Fruit fly (Drosophila melanogaster): ENCODE data around the gene CG1271.
A peak's percentile ranks its signal among the peaks of the same experiment; 100 is the strongest.

CG1271 gene

DNA sequence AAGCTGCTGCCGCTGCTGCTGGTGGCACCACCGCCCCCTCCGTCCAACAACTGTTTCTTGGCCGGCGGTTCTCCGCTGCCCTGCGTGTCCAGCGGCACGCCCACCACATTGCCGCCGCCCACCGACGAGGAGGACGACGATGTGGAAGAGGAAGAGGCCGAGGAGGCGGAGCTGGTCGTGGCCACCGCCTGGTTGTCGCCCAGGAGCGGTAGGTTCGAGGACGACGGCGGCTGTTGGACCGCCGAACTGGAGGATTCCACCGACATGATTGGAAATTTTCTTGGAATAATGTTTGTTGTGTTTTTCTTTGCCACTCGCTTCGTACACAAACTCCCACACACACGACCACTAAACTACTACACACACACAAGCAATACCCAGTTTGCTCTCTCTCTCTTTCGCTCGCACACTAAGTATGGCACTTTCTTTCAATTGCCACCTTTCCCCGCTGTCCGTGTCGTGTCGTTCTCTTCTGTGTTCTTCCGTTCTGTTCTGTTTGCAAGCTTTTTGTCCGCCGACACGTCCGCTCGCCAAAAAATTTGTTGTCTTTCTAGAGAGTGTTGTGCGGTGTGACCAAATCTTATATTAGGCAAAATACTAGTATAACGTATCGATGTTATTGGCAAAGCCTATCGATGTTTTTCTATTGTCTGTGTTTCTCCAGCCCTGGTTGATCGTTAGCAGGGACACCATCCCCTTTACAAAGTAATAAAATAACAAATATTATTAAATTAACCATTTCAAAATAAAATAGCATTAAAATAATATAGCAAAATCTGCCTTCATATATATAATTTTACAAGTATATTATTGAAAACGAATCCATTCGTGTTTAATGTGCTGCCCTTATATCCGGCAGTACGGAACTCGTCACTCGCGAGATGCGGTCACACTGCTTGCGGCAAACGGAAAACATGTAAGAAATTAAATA, 18.2 kb downstream of the CG1271 start, which contains the start of the genes CG32486 and PAN3 (continued):
- TF ChIP-seq al (GFP tag; IDR thresholded peaks at IDR 0.05) (no peak), fd3F (GFP tag; optimal IDR thresholded peaks at IDR 0.05) (peak; percentile 9), CG34224 (GFP tag; IDR thresholded peaks at IDR 0.05; ENCODE audit: partially characterized antibody) (peak; percentile 59), CG9437 (GFP tag; optimal IDR thresholded peaks at IDR 0.05) (no peak), CG17186 (GFP tag; optimal IDR thresholded peaks at IDR 0.05) (peak; percentile 51), maf-S (GFP tag; optimal IDR thresholded peaks at IDR 0.05) (no peak), CG10274 (GFP tag; optimal IDR thresholded peaks at IDR 0.05) (no peak), CG1647 (GFP tag; optimal IDR thresholded peaks at IDR 0.05) (peak; percentile 38), run (tag; optimal IDR thresholded peaks at IDR 0.05) (peak; percentile 46), slbo (GFP tag; IDR thresholded peaks at IDR 0.05) (no peak; the same call in 1 of the 2 replicates), croc (GFP tag; conservative IDR thresholded peaks at IDR 0.05) (no peak), ftz-f1 (GFP tag; optimal IDR thresholded peaks at IDR 0.05) (peak; percentile 77), C15 (GFP tag; IDR thresholded peaks at IDR 0.05) (no peak), ems (GFP tag; optimal IDR thresholded peaks at IDR 0.05) (peak; percentile 26), CG4617 (GFP tag; optimal IDR thresholded peaks at IDR 0.05; ENCODE audit: borderline replicate concordance) (peak; percentile 76), Sox102F (GFP tag; optimal IDR thresholded peaks at IDR 0.05) (peak; percentile 11), sug (tag; optimal IDR thresholded peaks at IDR 0.05) (peak; percentile 74), jing (GFP tag; optimal IDR thresholded peaks at IDR 0.05) (no peak), CG11398 (GFP tag; optimal IDR thresholded peaks at IDR 0.05) (no peak), mirr (GFP tag; optimal IDR thresholded peaks at IDR 0.05) (peak; percentile 82), slp2 (GFP tag; optimal IDR thresholded peaks at IDR 0.05) (no peak), BtbVII (GFP tag; optimal IDR thresholded peaks at IDR 0.05) (no peak), seq (GFP tag; IDR thresholded peaks at IDR 0.05) (peak; percentile 57; the same call in 1 of the 2 replicates), CG6854 (GFP tag; optimal IDR thresholded peaks at IDR 0.05) (peak; percentile 70), aop (GFP tag; IDR thresholded peaks at IDR 0.05) (peak; percentile 96), pzg (GFP tag; optimal IDR thresholded peaks at IDR 0.05) (peak; percentile 97), dan (GFP tag; IDR thresholded peaks at IDR 0.05) (no peak), eve (GFP tag; optimal IDR thresholded peaks at IDR 0.05) (no peak), YL-1 (GFP tag; optimal IDR thresholded peaks at IDR 0.05) (peak; percentile 54), NK7.1 (GFP tag; optimal IDR thresholded peaks at IDR 0.05) (no peak), hth (optimal IDR thresholded peaks at IDR 0.05) (no peak), CG10543 (GFP tag; optimal IDR thresholded peaks at IDR 0.05) (peak; percentile 78), sr (GFP tag; IDR thresholded peaks at IDR 0.05) (peak; percentile 85), Atf3 (GFP tag; optimal IDR thresholded peaks at IDR 0.05) (no peak), Dip2 (GFP tag; IDR thresholded peaks at IDR 0.05) (no peak), Stat92E (GFP tag; optimal IDR thresholded peaks at IDR 0.05) (peak in 1 of 3 experiments; percentile 62), CG11696 (GFP tag; IDR thresholded peaks at IDR 0.05) (no peak), ewg (GFP tag; optimal IDR thresholded peaks at IDR 0.05) (peak; percentile 26), CG1792 (GFP tag; optimal IDR thresholded peaks at IDR 0.05) (no peak), CG8765 (GFP tag; IDR thresholded peaks at IDR 0.05) (no peak; the same call in 1 of the 2 replicates), GATAe (GFP tag; conservative IDR thresholded peaks at IDR 0.05) (no peak), CG1602 (GFP tag; optimal IDR thresholded peaks at IDR 0.05) (peak; percentile 28), pb (GFP tag; optimal IDR thresholded peaks at IDR 0.05) (no peak), dm (GFP tag; optimal IDR thresholded peaks at IDR 0.05) (peak; percentile 15), CG8478 (optimal IDR thresholded peaks at IDR 0.05) (no peak), CG17361 (GFP tag; IDR thresholded peaks at IDR 0.05) (peak; percentile 43; the same call in 2 of the 3 replicates), CG9797 (GFP tag; optimal IDR thresholded peaks at IDR 0.05) (peak; percentile 100), dimm (GFP tag; IDR thresholded peaks at IDR 0.05) (no peak), Ptx1 (GFP tag; IDR thresholded peaks at IDR 0.05) (no peak), CG15514 (GFP tag; optimal IDR thresholded peaks at IDR 0.05) (peak; percentile 70)
